Fruit fly (Drosophila melanogaster) whole organism, embryonic: Measurements from ENCODE around the gene CG6733.
A peak's percentile ranks its signal among the peaks of the same experiment; 100 is the strongest.

Experiments
- Adf1 ChIP-seq: fragments of 200-800 bp; sonication (Bioruptor generic); IDR thresholded peaks from 2 replicates; pipeline ENCODE4 v1.3.6; 2022; ENCODE audit warnings: missing biosample characterization, missing genetic modification characterization
- Bgb ChIP-seq: fragments of 200-800 bp; sonication (Bioruptor generic); IDR thresholded peaks from 2 replicates; pipeline ENCODE4 v1.3.6; 2022; ENCODE audit warnings: missing biosample characterization, missing genetic modification characterization; ENCODE audit not compliant: partially characterized antibody
- C15 ChIP-seq: fragments of 200-800 bp; sonication (Bioruptor generic); IDR thresholded peaks from 3 replicates; pipeline ENCODE4 v1.3.6; 2022; ENCODE audit warnings: missing biosample characterization, missing genetic modification characterization
- CG10654 ChIP-seq: fragments of 200-800 bp; sonication (Bioruptor generic); optimal IDR thresholded peaks from 2 replicates; lab custom pipeline; 2016; ENCODE audit warnings: missing biosample characterization, missing genetic modification characterization
- CG12391 ChIP-seq: fragments of 200-800 bp; sonication (Bioruptor generic); optimal IDR thresholded peaks from 3 replicates; lab custom pipeline; 2018; ENCODE audit warnings: missing biosample characterization, mild to moderate bottlenecking, missing genetic modification characterization, moderate library complexity
- CG12659 ChIP-seq: fragments of 200-800 bp; sonication (Bioruptor generic); optimal IDR thresholded peaks from 3 replicates; lab custom pipeline; 2017; ENCODE audit warnings: mild to moderate bottlenecking, missing biosample characterization, missing genetic modification reagents, missing genetic modification characterization
- CG14441 ChIP-seq: fragments of 200-800 bp; sonication (Bioruptor generic); IDR thresholded peaks from 2 replicates; pipeline ENCODE4 v1.3.6; 2022; ENCODE audit warnings: missing biosample characterization, missing genetic modification characterization
- CG14710 ChIP-seq: fragments of 200-800 bp; sonication (Bioruptor generic); optimal IDR thresholded peaks from 3 replicates; lab custom pipeline; 2019; ENCODE audit warnings: missing biosample characterization, mild to moderate bottlenecking, missing genetic modification characterization, moderate library complexity
- CG14965 ChIP-seq: fragments of 200-800 bp; sonication (Bioruptor generic); optimal IDR thresholded peaks from 2 replicates; lab custom pipeline; 2016; ENCODE audit warnings: missing biosample characterization, missing genetic modification characterization, borderline replicate concordance
- CG15514 ChIP-seq: fragments of 200-800 bp; sonication (Bioruptor generic); optimal IDR thresholded peaks from 3 replicates; lab custom pipeline; 2017; ENCODE audit warnings: missing biosample characterization, missing genetic modification characterization, mild to moderate bottlenecking, moderate library complexity, missing genetic modification reagents
- CG1603 ChIP-seq: fragments of 200-800 bp; sonication (Bioruptor generic); optimal IDR thresholded peaks from 2 replicates; lab custom pipeline; 2019; ENCODE audit warnings: missing biosample characterization, mild to moderate bottlenecking, missing genetic modification characterization, moderate library complexity
- CG18262 ChIP-seq: fragments of 200-800 bp; optimal IDR thresholded peaks from 3 replicates; lab custom pipeline; 2019; ENCODE audit warnings: missing biosample characterization, mild to moderate bottlenecking, missing genetic modification characterization, moderate library complexity
- CG2116 ChIP-seq: fragments of 200-800 bp; sonication (Bioruptor generic); optimal IDR thresholded peaks from 3 replicates; lab custom pipeline; 2018; ENCODE audit warnings: missing biosample characterization, mild to moderate bottlenecking, missing genetic modification characterization
- CG34224 ChIP-seq: fragments of 200-800 bp; sonication (Bioruptor generic); IDR thresholded peaks from 3 replicates; pipeline ENCODE4 v1.3.6; 2022; ENCODE audit warnings: missing biosample characterization, missing genetic modification characterization; ENCODE audit not compliant: partially characterized antibody
- CG4617 ChIP-seq: fragments of 200-800 bp; sonication (Bioruptor generic); optimal IDR thresholded peaks from 3 replicates; lab custom pipeline; 2016; ENCODE audit warnings: missing biosample characterization, missing genetic modification characterization, borderline replicate concordance
- CG4730 ChIP-seq: fragments of 200-800 bp; sonication (Bioruptor generic); IDR thresholded peaks from 2 replicates; pipeline ENCODE4 v1.3.6; 2022; ENCODE audit warnings: missing biosample characterization, missing genetic modification characterization
- CG8924 ChIP-seq: fragments of 200-800 bp; optimal IDR thresholded peaks from 3 replicates; lab custom pipeline; 2019; ENCODE audit warnings: missing biosample characterization, mild to moderate bottlenecking, missing genetic modification characterization, moderate library complexity
- CG9215 ChIP-seq: fragments of 200-800 bp; sonication (Bioruptor generic); IDR thresholded peaks from 2 replicates; pipeline ENCODE4 v1.3.6; 2022; ENCODE audit warnings: missing biosample characterization, missing genetic modification characterization
- CG9609 ChIP-seq: fragments of 200-800 bp; sonication (Bioruptor generic); optimal IDR thresholded peaks from 3 replicates; lab custom pipeline; 2016; ENCODE audit warnings: missing biosample characterization, missing genetic modification characterization
- Dll ChIP-seq: fragments of 200-800 bp; sonication (Bioruptor generic); IDR thresholded peaks from 4 replicates; pipeline ENCODE4 v1.3.6; 2022; ENCODE audit warnings: missing biosample characterization, missing genetic modification characterization; ENCODE audit not compliant: partially characterized antibody
- Dp ChIP-seq: fragments of 200-800 bp; sonication (Bioruptor generic); optimal IDR thresholded peaks from 2 replicates; lab custom pipeline; 2018; ENCODE audit warnings: missing biosample characterization, mild to moderate bottlenecking, missing genetic modification characterization, moderate library complexity
- Ets65A ChIP-seq: fragments of 200-800 bp; sonication (Bioruptor generic); peaks from one replicate; lab custom pipeline; 2016; ENCODE audit warnings: missing biosample characterization, missing genetic modification characterization
- HHEX ChIP-seq: fragments of 200-800 bp; sonication (Bioruptor generic); optimal IDR thresholded peaks from 3 replicates; lab custom pipeline; 2017; ENCODE audit warnings: missing biosample characterization, mild to moderate bottlenecking, missing genetic modification characterization, missing genetic modification reagents
- HmgZ ChIP-seq: fragments of 200-800 bp; sonication (Bioruptor generic); optimal IDR thresholded peaks from 2 replicates; lab custom pipeline; 2018; ENCODE audit warnings: missing biosample characterization, mild to moderate bottlenecking, missing genetic modification characterization
- Med ChIP-seq: fragments of 200-800 bp; sonication (Bioruptor generic); peaks from one replicate; lab custom pipeline; 2016; ENCODE audit warnings: missing biosample characterization, missing genetic modification characterization, mild to moderate bottlenecking, inconsistent platforms, moderate library complexity
- Nf-YC ChIP-seq: fragments of 200-800 bp; optimal IDR thresholded peaks from 3 replicates; lab custom pipeline; 2019; ENCODE audit warnings: missing biosample characterization, mild to moderate bottlenecking, missing genetic modification characterization, moderate library complexity
- Sin3A ChIP-seq: fragments of >200 bp; optimal IDR thresholded peaks from 2 replicates; lab custom pipeline; 2018
- Sox102F ChIP-seq: fragments of 200-800 bp; sonication (Bioruptor generic); optimal IDR thresholded peaks from 2 replicates; lab custom pipeline; 2018; ENCODE audit warnings: missing biosample characterization, mild to moderate bottlenecking, missing genetic modification characterization, moderate library complexity
- amos ChIP-seq: fragments of 200-800 bp; sonication (Bioruptor generic); IDR thresholded peaks from 2 replicates; pipeline ENCODE4 v1.3.6; 2022; ENCODE audit warnings: missing biosample characterization, missing genetic modification characterization; ENCODE audit not compliant: partially characterized antibody
- ato ChIP-seq: fragments of 200-800 bp; sonication (Bioruptor generic); IDR thresholded peaks from 2 replicates; pipeline ENCODE4 v1.3.6; 2022; ENCODE audit warnings: missing biosample characterization, missing genetic modification characterization; ENCODE audit not compliant: partially characterized antibody
- chinmo ChIP-seq: fragments of 200-800 bp; sonication (Bioruptor generic); IDR thresholded peaks from 4 replicates; pipeline ENCODE4 v1.3.6; 2022; ENCODE audit warnings: missing biosample characterization, missing genetic modification characterization; ENCODE audit not compliant: partially characterized antibody
- dmrt99B ChIP-seq: fragments of 200-800 bp; sonication (Bioruptor generic); optimal IDR thresholded peaks from 2 replicates; lab custom pipeline; 2018; ENCODE audit warnings: missing biosample characterization, mild to moderate bottlenecking, missing genetic modification characterization, moderate library complexity
- ftz-f1 ChIP-seq: fragments of 200-800 bp; sonication (Bioruptor generic); optimal IDR thresholded peaks from 2 replicates; lab custom pipeline; 2016; ENCODE audit warnings: missing biosample characterization, missing genetic modification characterization
- lilli ChIP-seq: fragments of 200-800 bp; sonication (Bioruptor generic); optimal IDR thresholded peaks from 3 replicates; lab custom pipeline; 2016; ENCODE audit warnings: missing biosample characterization, missing genetic modification characterization
- mld ChIP-seq: fragments of 200-800 bp; sonication (Bioruptor generic); IDR thresholded peaks from 3 replicates; pipeline ENCODE4 v1.3.6; 2022; ENCODE audit warnings: missing biosample characterization, missing genetic modification characterization; ENCODE audit not compliant: partially characterized antibody
- nmo ChIP-seq: fragments of 200-800 bp; sonication (Bioruptor generic); optimal IDR thresholded peaks from 2 replicates; lab custom pipeline; 2018; ENCODE audit warnings: missing biosample characterization, mild to moderate bottlenecking, missing genetic modification characterization, moderate library complexity
- phol ChIP-seq: fragments of 200-800 bp; sonication (Bioruptor generic); optimal IDR thresholded peaks from 3 replicates; lab custom pipeline; 2018; ENCODE audit warnings: missing biosample characterization, mild to moderate bottlenecking, missing genetic modification characterization, moderate library complexity
- prd ChIP-seq, 3 experiments: fragments of >200 bp in 2 of 3; fragments of 200-800 bp in 1 of 3; sonication (Bioruptor generic) in 1 of 3; optimal IDR thresholded peaks in 2 of 3; IDR thresholded peaks in 1 of 3; 2 replicates in 2 of 3; 3 replicates in 1 of 3; pipeline versions ENCODE4 v1.3.6 to Lab custom; 2017 to 2022; ENCODE audit warnings: missing biosample characterization in 1 of 3, missing genetic modification characterization in 1 of 3
- row ChIP-seq: fragments of 200-800 bp; sonication (Bioruptor generic); IDR thresholded peaks from 3 replicates; pipeline ENCODE4 v1.3.6; 2022; ENCODE audit warnings: missing biosample characterization, missing genetic modification characterization
- stwl ChIP-seq: fragments of 200-800 bp; sonication (Bioruptor generic); optimal IDR thresholded peaks from 3 replicates; lab custom pipeline; 2018; ENCODE audit warnings: missing biosample characterization, mild to moderate bottlenecking, missing genetic modification characterization, moderate library complexity
- trem ChIP-seq: fragments of 200-800 bp; optimal IDR thresholded peaks from 3 replicates; lab custom pipeline; 2019; ENCODE audit warnings: missing biosample characterization, mild to moderate bottlenecking, missing genetic modification characterization, moderate library complexity
- unc-4 ChIP-seq: fragments of 200-800 bp; sonication (Bioruptor generic); IDR thresholded peaks from 2 replicates; pipeline ENCODE4 v1.3.6; 2022; ENCODE audit warnings: missing biosample characterization, missing genetic modification characterization; ENCODE audit not compliant: partially characterized antibody
- unpg ChIP-seq: fragments of 200-800 bp; sonication (Bioruptor generic); optimal IDR thresholded peaks from 3 replicates; lab custom pipeline; 2018; ENCODE audit warnings: missing biosample characterization, mild to moderate bottlenecking, missing genetic modification characterization, moderate library complexity
- z ChIP-seq: fragments of 200-800 bp; sonication (Bioruptor generic); IDR thresholded peaks from 3 replicates; pipeline ENCODE4 v1.3.6; 2022; ENCODE audit warnings: missing biosample characterization, missing genetic modification characterization
- zen2 ChIP-seq: fragments of 200-800 bp; sonication (Bioruptor generic); IDR thresholded peaks from 3 replicates; pipeline ENCODE4 v1.3.6; 2022; ENCODE audit warnings: missing biosample characterization, missing genetic modification characterization; ENCODE audit not compliant: partially characterized antibody

Gene CG6733

dm6 chr3R:23126241-23127022 is 28.9 kb downstream of the CG6733 start, which contains the start of gene CG31365 (continued):
- no peak for TF ChIP-seq dmrt99B (tag; lab: Kevin White, UChicago)

dm6 chr3R:23127796-23128195 is 30.3 kb downstream of the CG6733 start, which contains the start of gene CG31457:
CG31457 (minus strand) TSS chr3R:23127981.
- TF ChIP-seq Dll (GFP tag; lab: Robert Waterston, UW) (peak; percentile 87), mld (peak; percentile 60; the same call in 1 of the 3 replicates), CG15514 (peak; percentile 47), unpg (no peak), lilli (GFP tag; lab: Kevin White, UChicago) (peak; percentile 23), CG4617 (GFP tag; lab: Kevin White, UChicago) (peak; percentile 75), CG18262 (peak; percentile 25), CG34224 (peak; percentile 83), CG9609 (no peak), Bgb (GFP tag; lab: Robert Waterston, UW) (peak; percentile 84), Dp (peak; percentile 98), Med (GFP tag; lab: Kevin White, UChicago) (peak; percentile 87), prd (optimal IDR thresholded peaks at IDR 0.05; lab: Kevin White, UChicago) (no peak), prd (GFP tag; IDR thresholded peaks at IDR 0.05; lab: Robert Waterston, UW) (no peak), ato (GFP tag; lab: Robert Waterston, UW) (peak; percentile 41), Sox102F (GFP tag; lab: Kevin White, UChicago) (no peak), row (peak; percentile 39; the same call in 1 of the 3 replicates), CG4730 (GFP tag; lab: Robert Waterston, UW) (no peak), stwl (tag; lab: Kevin White, UChicago) (peak; percentile 85), CG10654 (GFP tag; lab: Kevin White, UChicago) (no peak), CG12391 (tag; lab: Kevin White, UChicago) (peak; percentile 24), Ets65A (GFP tag; lab: Kevin White, UChicago) (peak; percentile 55), CG14965 (GFP tag; lab: Kevin White, UChicago) (no peak), C15 (GFP tag; lab: Robert Waterston, UW) (no peak), CG1603 (tag; lab: Kevin White, UChicago) (peak; percentile 82), unc-4 (peak; percentile 89), CG9215 (no peak), HHEX (GFP tag; lab: Kevin White, UChicago) (no peak), CG8924 (tag; lab: Kevin White, UChicago) (no peak), chinmo (GFP tag; lab: Robert Waterston, UW) (peak; percentile 84; the same call in 2 of the 4 replicates), zen2 (GFP tag; lab: Robert Waterston, UW) (peak; percentile 50; the same call in 2 of the 3 replicates), CG2116 (peak; percentile 64), Nf-YC (tag; lab: Kevin White, UChicago) (peak; percentile 10), phol (tag; lab: Kevin White, UChicago) (peak; percentile 71), ftz-f1 (peak; percentile 85), Adf1 (GFP tag; lab: Robert Waterston, UW) (no peak), trem (peak; percentile 71), amos (GFP tag; lab: Robert Waterston, UW) (peak; percentile 86), Sin3A (lab: Kevin White, UChicago) (peak; percentile 70), z (GFP tag; lab: Robert Waterston, UW) (no peak), CG14441 (GFP tag; lab: Robert Waterston, UW) (no peak), CG12659 (GFP tag; lab: Kevin White, UChicago) (peak; percentile 45), nmo (GFP tag; lab: Kevin White, UChicago) (peak; percentile 55), CG14710 (tag; lab: Kevin White, UChicago) (peak; percentile 53), HmgZ (tag; lab: Kevin White, UChicago) (peak; percentile 77)
